Worm (Caenorhabditis elegans) whole organism, L3 larva: ENCODE data around the gene C01G10.14.
"Not testable (repeated sequence)": the region's sequence is repeated elsewhere in the genome, so short reads cannot be mapped to it uniquely, and the experiment has no call there.

ENCODE experiments used
- R02D3.7 ChIP-seq: fragments of 150-350 bp; optimal IDR thresholded peaks from 2 replicates; lab custom pipeline; 2014; ENCODE audit warnings: missing biosample characterization, missing genetic modification characterization
- ama-1 ChIP-seq: fragments of 150-350 bp; optimal IDR thresholded peaks from 2 replicates; lab custom pipeline; 2018
- ceh-16 ChIP-seq: sonication (generic microtip); optimal IDR thresholded peaks from 2 replicates; lab custom pipeline; 2017; ENCODE audit warnings: missing biosample characterization, missing genetic modification characterization
- ceh-28 ChIP-seq: fragments of 150-350 bp; optimal IDR thresholded peaks from 2 replicates; lab custom pipeline; 2014; ENCODE audit warnings: missing biosample characterization, missing genetic modification reagents, missing genetic modification characterization
- ceh-9 ChIP-seq: sonication (generic microtip); optimal IDR thresholded peaks from 2 replicates; lab custom pipeline; 2018; ENCODE audit warnings: missing biosample characterization, missing genetic modification characterization
- daf-12 ChIP-seq: fragments of 150-350 bp; optimal IDR thresholded peaks from 2 replicates; lab custom pipeline; 2014; ENCODE audit warnings: missing biosample characterization, missing genetic modification reagents, missing genetic modification characterization
- egl-5 ChIP-seq: fragments of 150-350 bp; optimal IDR thresholded peaks from 2 replicates; lab custom pipeline; 2017; ENCODE audit warnings: missing biosample characterization, missing genetic modification reagents, missing genetic modification characterization, inconsistent platforms
- elt-1 ChIP-seq: fragments of 150-350 bp; optimal IDR thresholded peaks from 2 replicates; lab custom pipeline; 2014; ENCODE audit warnings: missing biosample characterization, missing genetic modification characterization
- elt-2 ChIP-seq: sonication (generic microtip); optimal IDR thresholded peaks from 2 replicates; lab custom pipeline; 2016; ENCODE audit warnings: missing genetic modification reagents, mild to moderate bottlenecking, missing genetic modification characterization, missing compliant biosample characterization
- elt-3 ChIP-seq, 3 experiments: fragments of 150-350 bp in 1 of 3; sonication (generic microtip) in 2 of 3; optimal IDR thresholded peaks; 2 replicates in 2 of 3; 4 replicates in 1 of 3; lab custom pipeline; 2014 to 2017; ENCODE audit warnings: missing biosample characterization in 3 of 3, missing genetic modification characterization in 3 of 3
- eor-1 ChIP-seq, 2 experiments: fragments of 150-350 bp; optimal IDR thresholded peaks; 2 replicates each; lab custom pipeline; 2014 to 2018; ENCODE audit warnings: missing biosample characterization in 2 of 2, missing genetic modification characterization in 2 of 2
- fkh-10 ChIP-seq: sonication (generic microtip); optimal IDR thresholded peaks from 2 replicates; lab custom pipeline; 2017; ENCODE audit warnings: missing biosample characterization, missing genetic modification reagents, missing genetic modification characterization
- hmg-11 ChIP-seq: sonication (generic microtip); optimal IDR thresholded peaks from 2 replicates; lab custom pipeline; 2016; ENCODE audit warnings: missing genetic modification characterization, missing compliant biosample characterization
- jun-1 ChIP-seq: fragments of 150-350 bp; optimal IDR thresholded peaks from 2 replicates; lab custom pipeline; 2014; ENCODE audit warnings: missing biosample characterization, missing genetic modification reagents, missing genetic modification characterization
- lin-39 ChIP-seq: fragments of 150-350 bp; optimal IDR thresholded peaks from 2 replicates; lab custom pipeline; 2018; ENCODE audit warnings: missing biosample characterization, missing genetic modification reagents, missing genetic modification characterization
- lsy-12 ChIP-seq: sonication (generic microtip); optimal IDR thresholded peaks from 2 replicates; lab custom pipeline; 2016; ENCODE audit warnings: mild to moderate bottlenecking, missing genetic modification characterization, missing compliant biosample characterization
- mdl-1 ChIP-seq: fragments of 150-350 bp; optimal IDR thresholded peaks from 2 replicates; lab custom pipeline; 2014; ENCODE audit warnings: missing biosample characterization, missing genetic modification characterization
- mml-1 ChIP-seq: fragments of 150-350 bp; sonication (generic microtip); optimal IDR thresholded peaks from 3 replicates; lab custom pipeline; 2014; ENCODE audit warnings: missing biosample characterization, missing genetic modification characterization
- nfya-1 ChIP-seq: sonication (generic microtip); optimal IDR thresholded peaks from 2 replicates; lab custom pipeline; 2017; ENCODE audit warnings: missing genetic modification characterization, mild to moderate bottlenecking, missing compliant biosample characterization, antibody characterized with exemption, moderate library complexity; ENCODE audit not compliant: insufficient read depth
- nhr-11 ChIP-seq: fragments of 150-350 bp; optimal IDR thresholded peaks from 2 replicates; lab custom pipeline; 2014; ENCODE audit warnings: missing biosample characterization, missing genetic modification characterization
- nhr-12 ChIP-seq: fragments of 150-350 bp; optimal IDR thresholded peaks from 2 replicates; lab custom pipeline; 2014; ENCODE audit warnings: missing biosample characterization, missing genetic modification characterization
- nhr-23 ChIP-seq: fragments of 150-350 bp; optimal IDR thresholded peaks from 2 replicates; lab custom pipeline; 2014; ENCODE audit warnings: missing biosample characterization, missing genetic modification reagents, missing genetic modification characterization
- nhr-237 ChIP-seq: fragments of 150-350 bp; optimal IDR thresholded peaks from 2 replicates; lab custom pipeline; 2014; ENCODE audit warnings: missing biosample characterization, missing genetic modification characterization
- nhr-25 ChIP-seq: sonication (generic microtip); optimal IDR thresholded peaks from 2 replicates; lab custom pipeline; 2017; ENCODE audit warnings: missing biosample characterization, missing genetic modification characterization
- nhr-28 ChIP-seq: fragments of 150-350 bp; optimal IDR thresholded peaks from 2 replicates; lab custom pipeline; 2014; ENCODE audit warnings: missing biosample characterization, missing genetic modification characterization
- nhr-67 ChIP-seq: fragments of 150-350 bp; optimal IDR thresholded peaks from 2 replicates; lab custom pipeline; 2014; ENCODE audit warnings: missing biosample characterization, missing genetic modification characterization
- nhr-76 ChIP-seq: fragments of 150-350 bp; sonication (generic microtip); optimal IDR thresholded peaks from 5 replicates; lab custom pipeline; 2014; ENCODE audit warnings: missing biosample characterization, missing genetic modification characterization
- nhr-77 ChIP-seq: fragments of 150-350 bp; optimal IDR thresholded peaks from 2 replicates; lab custom pipeline; 2014; ENCODE audit warnings: missing biosample characterization, missing genetic modification characterization
- sea-2 ChIP-seq: fragments of 150-350 bp; sonication (generic microtip); optimal IDR thresholded peaks from 4 replicates; lab custom pipeline; 2014; ENCODE audit warnings: missing biosample characterization, missing genetic modification reagents, missing genetic modification characterization
- snpc-4 ChIP-seq: fragments of 150-350 bp; optimal IDR thresholded peaks from 2 replicates; lab custom pipeline; 2014; ENCODE audit warnings: missing biosample characterization, missing genetic modification characterization
- unc-39 ChIP-seq: sonication (generic microtip); optimal IDR thresholded peaks from 4 replicates; lab custom pipeline; 2017; ENCODE audit warnings: missing biosample characterization, missing genetic modification characterization
- zag-1 ChIP-seq: fragments of 150-350 bp; optimal IDR thresholded peaks from 2 replicates; lab custom pipeline; 2014; ENCODE audit warnings: missing biosample characterization, missing genetic modification characterization
- ztf-11 ChIP-seq: fragments of 150-350 bp; optimal IDR thresholded peaks from 2 replicates; lab custom pipeline; 2014; ENCODE audit warnings: missing biosample characterization, missing genetic modification characterization

C01G10.14 gene

ce11 chrV:15105893-15106598 lies at the start of gene C01G10.14:
Gene C01G10.14 (minus strand): TSS chrV:15105943.
- TF ChIP-seq daf-12 (tag; lab: Kevin White, UChicago); mml-1 (tag; lab: Kevin White, UChicago); nhr-67: not testable (repeated sequence)
- TF ChIP-seq, all 47 proteins: peak for 0; not testable (repeated sequence) for 47

ce11 chrV:15153277-15153676 lies 47.5 kb upstream of the C01G10.14 start, which contains the start of gene srh-55:
Gene srh-55 (plus strand): TSS chrV:15153577.
- TF ChIP-seq nhr-237 (no peak), lin-39 (tag; lab: Kevin White, UChicago) (no peak), hmg-11 (tag; lab: Kevin White, UChicago) (no peak), egl-5 (tag; lab: Kevin White, UChicago) (no peak), nhr-77 (tag; lab: Kevin White, UChicago) (no peak), jun-1 (tag; lab: Kevin White, UChicago) (no peak), nhr-23 (no peak), R02D3.7 (tag; lab: Kevin White, UChicago) (no peak)

- TF ChIP-seq elt-1 (tag; lab: Kevin White, UChicago) = no peak
- no peak for TF ChIP-seq ama-1 (lab: Kevin White, UChicago)
- TF ChIP-seq zag-1 (tag; lab: Kevin White, UChicago) = no peak
- no peak for TF ChIP-seq nhr-11
- no peak for TF ChIP-seq lsy-12 (tag; lab: Kevin White, UChicago)
- TF ChIP-seq lin-39 (tag; lab: Kevin White, UChicago) = no peak
- no peak for TF ChIP-seq nhr-12
- TF ChIP-seq snpc-4 (tag; lab: Kevin White, UChicago) = no peak
These were observed 46.3 kb upstream of the C01G10.14 start for ce11 chrV:15152010-15152409.

- TF ChIP-seq mdl-1 (tag; lab: Kevin White, UChicago) = no peak
- no peak for TF ChIP-seq ceh-28 (tag; lab: Kevin White, UChicago)
- TF ChIP-seq ama-1 (lab: Kevin White, UChicago) = no peak
- TF ChIP-seq ceh-16 = no peak
- no peak for TF ChIP-seq sea-2 (GFP tag; lab: Kevin White, UChicago)
- no peak for TF ChIP-seq fkh-10
- TF ChIP-seq nhr-12 = no peak
- no peak for TF ChIP-seq ceh-9 (tag; lab: Kevin White, UChicago)
- no peak for TF ChIP-seq eor-1 (tag; optimal IDR thresholded peaks at IDR 0.05; lab: Kevin White, UChicago)
- no peak for TF ChIP-seq nhr-28 (tag; lab: Kevin White, UChicago)
- TF ChIP-seq nhr-25 (tag; lab: Kevin White, UChicago) = no peak
- no peak for TF ChIP-seq R02D3.7 (tag; lab: Kevin White, UChicago)
- no peak for TF ChIP-seq jun-1 (tag; lab: Kevin White, UChicago)
- no peak for TF ChIP-seq daf-12 (tag; lab: Kevin White, UChicago)
- TF ChIP-seq elt-2 (tag; lab: Kevin White, UChicago) = no peak
- no peak for TF ChIP-seq nhr-77 (tag; lab: Kevin White, UChicago)
- no peak for TF ChIP-seq elt-3 (tag; optimal IDR thresholded peaks at IDR 0.05; lab: Kevin White, UChicago)
These were observed 44.9 kb upstream of the C01G10.14 start, which contains the start of gene T09F5.2 for ce11 chrV:15150661-15151060. Gene T09F5.2 (plus strand): TSS chrV:15150961.

ce11 chrV:15150176-15150575 lies 44.4 kb upstream of the C01G10.14 start:
- TF ChIP-seq nfya-1 (tag; lab: Kevin White, UChicago) = peak; percentile 58
- no peak for TF ChIP-seq eor-1 (tag; optimal IDR thresholded peaks at IDR 0.05; lab: Kevin White, UChicago)
- TF ChIP-seq unc-39 = no peak
- TF ChIP-seq ztf-11 = no peak
- no peak for TF ChIP-seq nhr-76 (tag; lab: Kevin White, UChicago)
